Fruit fly (Drosophila melanogaster) whole organism, embryonic: ENCODE measurements around the gene CG6724.

Source experiments
- Bgb ChIP-seq: fragments of 200-800 bp; sonication (Bioruptor generic); IDR thresholded peaks from 2 replicates; pipeline ENCODE4 v1.3.6; 2022; ENCODE audit warnings: missing biosample characterization, missing genetic modification characterization; ENCODE audit not compliant: partially characterized antibody
- BtbVII ChIP-seq: fragments of 200-800 bp; sonication (Bioruptor generic); optimal IDR thresholded peaks from 3 replicates; lab custom pipeline; 2017; ENCODE audit warnings: missing biosample characterization, mild to moderate bottlenecking, missing genetic modification characterization
- CG10267 ChIP-seq: fragments of 200-800 bp; sonication (Bioruptor generic); optimal IDR thresholded peaks from 2 replicates; lab custom pipeline; 2018; ENCODE audit warnings: missing biosample characterization, mild to moderate bottlenecking, missing genetic modification characterization, moderate library complexity
- CG10366 ChIP-seq: fragments of 200-800 bp; sonication (Bioruptor generic); IDR thresholded peaks from 2 replicates; pipeline ENCODE4 v1.3.6; 2022; ENCODE audit warnings: missing biosample characterization, missing genetic modification characterization
- CG10431 ChIP-seq: fragments of 200-800 bp; sonication (Bioruptor generic); optimal IDR thresholded peaks from 3 replicates; lab custom pipeline; 2018; ENCODE audit warnings: missing biosample characterization, mild to moderate bottlenecking, missing genetic modification characterization
- CG11398 ChIP-seq: fragments of 200-800 bp; sonication (Bioruptor generic); optimal IDR thresholded peaks from 2 replicates; lab custom pipeline; 2016; ENCODE audit warnings: missing biosample characterization, missing genetic modification characterization
- CG13624 ChIP-seq: fragments of 200-800 bp; sonication (Bioruptor generic); optimal IDR thresholded peaks from 2 replicates; lab custom pipeline; 2016; ENCODE audit warnings: missing biosample characterization, missing genetic modification characterization
- CG14441 ChIP-seq: fragments of 200-800 bp; sonication (Bioruptor generic); IDR thresholded peaks from 2 replicates; pipeline ENCODE4 v1.3.6; 2022; ENCODE audit warnings: missing biosample characterization, missing genetic modification characterization
- CG15011 ChIP-seq: fragments of 200-800 bp; sonication (Bioruptor generic); optimal IDR thresholded peaks from 3 replicates; lab custom pipeline; 2018; ENCODE audit warnings: missing biosample characterization, mild to moderate bottlenecking, missing genetic modification characterization
- CG17385 ChIP-seq: fragments of 200-800 bp; sonication (Bioruptor generic); optimal IDR thresholded peaks from 3 replicates; lab custom pipeline; 2018; ENCODE audit warnings: missing biosample characterization, mild to moderate bottlenecking, missing genetic modification characterization
- CG2129 ChIP-seq: fragments of 200-800 bp; sonication (Bioruptor generic); IDR thresholded peaks from 2 replicates; pipeline ENCODE4 v1.3.6; 2022; ENCODE audit warnings: missing biosample characterization, missing genetic modification characterization; ENCODE audit not compliant: partially characterized antibody
- CG2199 ChIP-seq: fragments of 200-800 bp; sonication (Bioruptor generic); IDR thresholded peaks from 3 replicates; pipeline ENCODE4 v1.3.6; 2022; ENCODE audit warnings: missing biosample characterization, missing genetic modification characterization
- CG30403 ChIP-seq: fragments of 200-800 bp; sonication (Bioruptor generic); optimal IDR thresholded peaks from 3 replicates; lab custom pipeline; 2016; ENCODE audit warnings: missing biosample characterization, missing genetic modification characterization
- CG31365 ChIP-seq: fragments of 200-800 bp; sonication (Bioruptor generic); optimal IDR thresholded peaks from 2 replicates; lab custom pipeline; 2018; ENCODE audit warnings: missing biosample characterization, mild to moderate bottlenecking, missing genetic modification characterization
- CG32532 ChIP-seq: fragments of 200-800 bp; sonication (Bioruptor generic); IDR thresholded peaks from 2 replicates; pipeline ENCODE4 v1.3.6; 2022; ENCODE audit warnings: missing biosample characterization, missing genetic modification characterization
- CG3995 ChIP-seq: fragments of 200-800 bp; sonication (Bioruptor generic); optimal IDR thresholded peaks from 3 replicates; lab custom pipeline; 2016; ENCODE audit warnings: missing biosample characterization, missing genetic modification characterization
- CG5245 ChIP-seq: fragments of 200-800 bp; sonication (Bioruptor generic); optimal IDR thresholded peaks from 3 replicates; lab custom pipeline; 2016; ENCODE audit warnings: missing biosample characterization, missing genetic modification characterization
- CG5953 ChIP-seq: fragments of 200-800 bp; sonication (Bioruptor generic); IDR thresholded peaks from 2 replicates; pipeline ENCODE4 v1.3.6; 2022; ENCODE audit warnings: missing biosample characterization, missing genetic modification characterization
- CG7556 ChIP-seq: fragments of 200-800 bp; sonication (Bioruptor generic); optimal IDR thresholded peaks from 2 replicates; lab custom pipeline; 2017; ENCODE audit warnings: missing biosample characterization, mild to moderate bottlenecking, missing genetic modification characterization
- CG9215 ChIP-seq: fragments of 200-800 bp; sonication (Bioruptor generic); IDR thresholded peaks from 2 replicates; pipeline ENCODE4 v1.3.6; 2022; ENCODE audit warnings: missing biosample characterization, missing genetic modification characterization
- CG9797 ChIP-seq: fragments of 200-800 bp; sonication (Bioruptor generic); optimal IDR thresholded peaks from 3 replicates; lab custom pipeline; 2018; ENCODE audit warnings: missing biosample characterization, mild to moderate bottlenecking, missing genetic modification characterization
- CG9876 ChIP-seq: fragments of 200-800 bp; sonication (Bioruptor generic); optimal IDR thresholded peaks from 2 replicates; lab custom pipeline; 2016; ENCODE audit warnings: missing biosample characterization, missing genetic modification characterization
- Dad ChIP-seq: fragments of 200-800 bp; sonication (Bioruptor generic); optimal IDR thresholded peaks from 3 replicates; lab custom pipeline; 2016; ENCODE audit warnings: missing biosample characterization, missing genetic modification characterization
- Dbx ChIP-seq: fragments of 200-800 bp; sonication (Bioruptor generic); IDR thresholded peaks from 3 replicates; pipeline ENCODE4 v1.3.6; 2022; ENCODE audit warnings: missing biosample characterization, missing genetic modification characterization
- Dip3 ChIP-seq: fragments of 200-800 bp; sonication (Bioruptor generic); optimal IDR thresholded peaks from 3 replicates; lab custom pipeline; 2016; ENCODE audit warnings: missing biosample characterization, missing genetic modification characterization
- Fer1 ChIP-seq: fragments of 200-800 bp; sonication (Bioruptor generic); optimal IDR thresholded peaks from 2 replicates; lab custom pipeline; 2017; ENCODE audit warnings: missing biosample characterization, mild to moderate bottlenecking, missing genetic modification characterization
- H2.0 ChIP-seq: fragments of 200-800 bp; sonication (Bioruptor generic); IDR thresholded peaks from 2 replicates; pipeline ENCODE4 v1.3.6; 2022; ENCODE audit warnings: missing biosample characterization, missing genetic modification characterization
- Lhr ChIP-seq: fragments of 200-800 bp; sonication (Bioruptor generic); optimal IDR thresholded peaks from 3 replicates; lab custom pipeline; 2017; ENCODE audit warnings: mild to moderate bottlenecking, missing biosample characterization, missing genetic modification reagents, missing genetic modification characterization
- Lpt ChIP-seq: fragments of >200 bp; optimal IDR thresholded peaks from 2 replicates; lab custom pipeline; 2018; ENCODE audit warnings: missing biosample characterization, missing genetic modification characterization
- MBD-R2 ChIP-seq: fragments of 200-800 bp; sonication (Bioruptor generic); IDR thresholded peaks from 2 replicates; pipeline ENCODE4 v1.3.6; 2022; ENCODE audit warnings: missing biosample characterization, missing genetic modification characterization
- Meics ChIP-seq: fragments of 200-800 bp; sonication (Bioruptor generic); optimal IDR thresholded peaks from 2 replicates; lab custom pipeline; 2017; ENCODE audit warnings: missing biosample characterization, mild to moderate bottlenecking, missing genetic modification characterization
- Tbp ChIP-seq: fragments of >200 bp; optimal IDR thresholded peaks from 2 replicates; lab custom pipeline; 2018; ENCODE audit warnings: missing biosample characterization, missing genetic modification characterization
- abd-A ChIP-seq: fragments of 200-800 bp; sonication (Bioruptor generic); optimal IDR thresholded peaks from 3 replicates; lab custom pipeline; 2019; ENCODE audit warnings: missing biosample characterization, mild to moderate bottlenecking, missing genetic modification characterization, moderate library complexity
- danr ChIP-seq: fragments of 200-800 bp; sonication (Bioruptor generic); IDR thresholded peaks from 2 replicates; pipeline ENCODE4 v1.3.6; 2022; ENCODE audit warnings: missing biosample characterization, missing genetic modification characterization
- dmrt99B ChIP-seq: fragments of 200-800 bp; sonication (Bioruptor generic); optimal IDR thresholded peaks from 2 replicates; lab custom pipeline; 2018; ENCODE audit warnings: missing biosample characterization, mild to moderate bottlenecking, missing genetic modification characterization, moderate library complexity
- dpn ChIP-seq, 2 experiments: fragments of 200-800 bp; sonication (Bioruptor generic); optimal IDR thresholded peaks; 3 replicates each; lab custom pipeline; 2016; ENCODE audit warnings: missing biosample characterization in 2 of 2, missing genetic modification characterization in 2 of 2
- gem ChIP-seq: fragments of 200-800 bp; sonication (Bioruptor generic); optimal IDR thresholded peaks from 2 replicates; lab custom pipeline; 2019; ENCODE audit warnings: missing biosample characterization, mild to moderate bottlenecking, missing genetic modification characterization, moderate library complexity
- gro ChIP-seq: fragments of 200-800 bp; sonication (Bioruptor generic); optimal IDR thresholded peaks from 2 replicates; lab custom pipeline; 2016; ENCODE audit warnings: missing biosample characterization, missing genetic modification characterization
- kah ChIP-seq: fragments of 200-800 bp; sonication (Bioruptor generic); optimal IDR thresholded peaks from 2 replicates; lab custom pipeline; 2018; ENCODE audit warnings: missing biosample characterization, mild to moderate bottlenecking, missing genetic modification characterization
- lilli ChIP-seq: fragments of 200-800 bp; sonication (Bioruptor generic); optimal IDR thresholded peaks from 3 replicates; lab custom pipeline; 2016; ENCODE audit warnings: missing biosample characterization, missing genetic modification characterization
- mam ChIP-seq: fragments of 200-800 bp; sonication (Bioruptor generic); optimal IDR thresholded peaks from 3 replicates; lab custom pipeline; 2016; ENCODE audit warnings: missing biosample characterization, missing genetic modification characterization
- mirr ChIP-seq: fragments of 200-800 bp; sonication (Bioruptor generic); optimal IDR thresholded peaks from 3 replicates; lab custom pipeline; 2018; ENCODE audit warnings: missing biosample characterization, mild to moderate bottlenecking, missing genetic modification characterization
- run ChIP-seq: fragments of 200-800 bp; sonication (Bioruptor generic); optimal IDR thresholded peaks from 3 replicates; lab custom pipeline; 2018; ENCODE audit warnings: missing biosample characterization, mild to moderate bottlenecking, missing genetic modification characterization
- schlank ChIP-seq: fragments of 200-800 bp; sonication (Bioruptor generic); optimal IDR thresholded peaks from 2 replicates; lab custom pipeline; 2018; ENCODE audit warnings: missing biosample characterization, mild to moderate bottlenecking, missing genetic modification characterization
- sens-2 ChIP-seq: fragments of 200-800 bp; sonication (Bioruptor generic); IDR thresholded peaks from 2 replicates; pipeline ENCODE4 v1.3.6; 2022; ENCODE audit warnings: missing biosample characterization, missing genetic modification characterization
- shn ChIP-seq: fragments of 200-800 bp; sonication (Bioruptor generic); optimal IDR thresholded peaks from 3 replicates; lab custom pipeline; 2016; ENCODE audit warnings: missing biosample characterization, missing genetic modification characterization
- sisA ChIP-seq: fragments of 200-800 bp; sonication (Bioruptor generic); IDR thresholded peaks from 2 replicates; pipeline ENCODE4 v1.3.6; 2022; ENCODE audit warnings: missing biosample characterization, missing genetic modification characterization
- tgo ChIP-seq: fragments of 200-800 bp; sonication (Bioruptor generic); IDR thresholded peaks from 3 replicates; pipeline ENCODE4 v1.3.6; 2022; ENCODE audit warnings: missing biosample characterization, missing genetic modification characterization
- zf30C ChIP-seq: fragments of 200-800 bp; sonication (Bioruptor generic); optimal IDR thresholded peaks from 3 replicates; lab custom pipeline; 2018; ENCODE audit warnings: missing biosample characterization, mild to moderate bottlenecking, missing genetic modification characterization
- zfh1 ChIP-seq: fragments of 200-800 bp; sonication (Bioruptor generic); IDR thresholded peaks from 3 replicates; pipeline ENCODE4 v1.3.6; 2022; ENCODE audit warnings: missing biosample characterization, missing genetic modification characterization

The CG6724 gene

DNA sequence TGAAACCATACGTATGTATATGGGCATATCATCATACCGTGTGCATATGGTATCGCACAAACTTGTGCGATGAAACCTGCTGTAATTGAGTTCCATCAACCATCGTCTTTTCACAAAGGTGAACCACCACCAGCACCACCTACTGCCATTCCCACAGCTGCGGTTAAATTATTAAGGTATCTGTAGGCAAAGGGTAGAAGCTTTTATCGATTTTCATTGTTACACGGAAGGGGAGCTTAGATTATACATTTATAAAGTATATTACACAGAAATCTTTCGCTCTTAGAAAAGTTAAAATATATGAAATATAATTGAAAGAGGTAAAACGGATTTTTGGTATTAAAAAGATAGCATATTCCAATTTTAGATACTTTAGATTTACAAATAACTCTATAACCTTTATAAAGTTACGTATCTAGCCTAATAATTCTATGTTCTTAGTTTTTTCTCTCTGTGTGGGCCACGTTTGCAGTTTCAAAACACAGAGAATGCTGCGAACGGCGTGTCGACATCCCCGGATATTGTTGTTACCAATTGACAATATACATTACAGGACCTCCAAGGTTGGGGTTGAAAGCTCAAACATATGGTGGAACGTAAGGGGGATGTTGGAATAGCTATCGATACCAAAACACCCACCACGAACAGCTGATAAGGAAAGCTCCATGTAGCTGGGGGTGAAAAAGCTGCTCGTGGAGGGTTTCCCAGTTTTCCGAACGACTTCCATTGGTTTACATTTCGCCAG is 9.2 kb downstream of the CG6724 start, which contains the start of gene CG6495 (continued):
- TF ChIP-seq CG17385 (GFP tag; lab: Kevin White, UChicago) (no peak), CG9797 (no peak), schlank (tag; lab: Kevin White, UChicago) (no peak), CG32532 (GFP tag; lab: Robert Waterston, UW) (peak; percentile 56; the same call in 1 of the 2 replicates), CG7556 (GFP tag; lab: Kevin White, UChicago) (peak; percentile 85), tgo (GFP tag; lab: Robert Waterston, UW) (peak; percentile 50; the same call in 2 of the 3 replicates), sens-2 (GFP tag; lab: Robert Waterston, UW) (no peak), lilli (GFP tag; lab: Kevin White, UChicago) (peak; percentile 24), Dbx (GFP tag; lab: Robert Waterston, UW) (peak; percentile 67), sisA (GFP tag; lab: Robert Waterston, UW) (peak; percentile 37; the same call in 1 of the 2 replicates), gem (peak; percentile 80), CG9876 (GFP tag; lab: Kevin White, UChicago) (no peak), mam (GFP tag; lab: Kevin White, UChicago) (peak; percentile 23), CG31365 (tag; lab: Kevin White, UChicago) (no peak), run (tag; lab: Kevin White, UChicago) (peak; percentile 61), Fer1 (GFP tag; lab: Kevin White, UChicago) (peak; percentile 81), CG14441 (GFP tag; lab: Robert Waterston, UW) (peak; percentile 21; the same call in 1 of the 2 replicates), Dip3 (GFP tag; lab: Kevin White, UChicago) (no peak), CG2199 (no peak), dpn (GFP tag; optimal IDR thresholded peaks at IDR 0.05; lab: Kevin White, UChicago) (peak; percentile 8 to 33), Lhr (GFP tag; lab: Kevin White, UChicago) (no peak), Bgb (GFP tag; lab: Robert Waterston, UW) (no peak; the same call in 1 of the 2 replicates), gro (no peak), CG3995 (GFP tag; lab: Kevin White, UChicago) (no peak), CG5953 (no peak), CG9215 (GFP tag; lab: Robert Waterston, UW) (no peak), CG10431 (no peak), Tbp (GFP tag; lab: Kevin White, UChicago) (no peak), abd-A (peak; percentile 90), shn (no peak), CG5245 (GFP tag; lab: Kevin White, UChicago) (peak; percentile 17), CG10267 (tag; lab: Kevin White, UChicago) (peak; percentile 42), zfh1 (GFP tag; lab: Robert Waterston, UW) (0 out of 3 replicates have a peak, but pooled peaks have one; percentile 13), CG13624 (no peak), CG10366 (GFP tag; lab: Robert Waterston, UW) (no peak), CG11398 (GFP tag; lab: Kevin White, UChicago) (no peak), MBD-R2 (GFP tag; lab: Robert Waterston, UW) (peak; percentile 15; the same call in 1 of the 2 replicates), danr (GFP tag; lab: Robert Waterston, UW) (no peak), mirr (GFP tag; lab: Kevin White, UChicago) (no peak), Dad (GFP tag; lab: Kevin White, UChicago) (no peak), dmrt99B (peak; percentile 82), zf30C (GFP tag; lab: Kevin White, UChicago) (peak; percentile 55), BtbVII (GFP tag; lab: Kevin White, UChicago) (peak; percentile 57), Lpt (GFP tag; lab: Kevin White, UChicago) (no peak), CG15011 (GFP tag; lab: Kevin White, UChicago) (peak; percentile 22), CG2129 (GFP tag; lab: Robert Waterston, UW) (no peak), CG30403 (GFP tag; lab: Kevin White, UChicago) (peak; percentile 61), kah (no peak), Meics (GFP tag; lab: Kevin White, UChicago) (peak; percentile 71), H2.0 (GFP tag; lab: Robert Waterston, UW) (no peak)
